Worm (Caenorhabditis elegans) whole organism, mixed stage, embryonic: ENCODE data around the gene Y7A5A.1.

Experiments used
- M03D4.4 ChIP-seq: sonication (generic microtip); optimal IDR thresholded peaks from 2 replicates; lab custom pipeline; 2017; ENCODE audit warnings: mild to moderate bottlenecking, missing genetic modification characterization, missing compliant biosample characterization
- bed-3 ChIP-seq: fragments of 200-800 bp; sonication (Bioruptor generic); optimal IDR thresholded peaks from 3 replicates; lab custom pipeline; 2018; ENCODE audit warnings: mild to moderate bottlenecking, missing genetic modification characterization, moderate library complexity, missing compliant biosample characterization
- ceh-39 ChIP-seq: fragments of 150-350 bp; optimal IDR thresholded peaks from 2 replicates; lab custom pipeline; 2014; ENCODE audit warnings: missing biosample characterization, missing genetic modification characterization
- ceh-43 ChIP-seq: fragments of 200-800 bp; sonication (Bioruptor generic); optimal IDR thresholded peaks from 2 replicates; lab custom pipeline; 2018; ENCODE audit warnings: mild to moderate bottlenecking, missing genetic modification characterization, moderate library complexity, missing compliant biosample characterization
- ceh-83 ChIP-seq: fragments of 200-800 bp; sonication (Bioruptor generic); optimal IDR thresholded peaks from 2 replicates; lab custom pipeline; 2018; ENCODE audit warnings: mild to moderate bottlenecking, missing genetic modification characterization, missing compliant biosample characterization
- ces-1 ChIP-seq: fragments of 150-350 bp; optimal IDR thresholded peaks from 2 replicates; lab custom pipeline; 2014; ENCODE audit warnings: missing biosample characterization, missing genetic modification reagents, missing genetic modification characterization
- cnd-1 ChIP-seq: fragments of 200-800 bp; sonication (Bioruptor generic); optimal IDR thresholded peaks from 2 replicates; lab custom pipeline; 2018; ENCODE audit warnings: mild to moderate bottlenecking, missing genetic modification characterization, missing compliant biosample characterization
- drap-1 ChIP-seq: fragments of 200-800 bp; sonication (Bioruptor generic); optimal IDR thresholded peaks from 3 replicates; lab custom pipeline; 2018; ENCODE audit warnings: mild to moderate bottlenecking, missing genetic modification characterization, missing compliant biosample characterization
- elt-1 ChIP-seq: sonication (generic microtip); optimal IDR thresholded peaks from 2 replicates; lab custom pipeline; 2017; ENCODE audit warnings: missing genetic modification characterization, mild to moderate bottlenecking, missing compliant biosample characterization, antibody characterized with exemption, moderate library complexity, borderline replicate concordance; ENCODE audit not compliant: insufficient read depth
- elt-3 ChIP-seq: fragments of 150-350 bp; optimal IDR thresholded peaks from 2 replicates; lab custom pipeline; 2014; ENCODE audit warnings: missing biosample characterization, missing genetic modification characterization
- flh-1 ChIP-seq: fragments of 200-800 bp; sonication (Bioruptor generic); optimal IDR thresholded peaks from 2 replicates; lab custom pipeline; 2018; ENCODE audit warnings: mild to moderate bottlenecking, missing genetic modification characterization, moderate library complexity, missing compliant biosample characterization
- ham-2 ChIP-seq: fragments of 200-800 bp; sonication (Bioruptor generic); optimal IDR thresholded peaks from 2 replicates; lab custom pipeline; 2018; ENCODE audit warnings: mild to moderate bottlenecking, missing genetic modification characterization, missing compliant biosample characterization
- hlh-1 ChIP-seq: fragments of 150-350 bp; optimal IDR thresholded peaks from 2 replicates; lab custom pipeline; 2014; ENCODE audit warnings: missing biosample characterization, missing genetic modification reagents, missing genetic modification characterization
- lin-13 ChIP-seq: fragments of 150-350 bp; optimal IDR thresholded peaks from 2 replicates; lab custom pipeline; 2014; ENCODE audit warnings: missing biosample characterization, missing genetic modification characterization
- lsy-2 ChIP-seq: fragments of 150-350 bp; optimal IDR thresholded peaks from 2 replicates; lab custom pipeline; 2014; ENCODE audit warnings: missing biosample characterization, missing genetic modification characterization
- mab-5 ChIP-seq: fragments of 150-350 bp; optimal IDR thresholded peaks from 2 replicates; lab custom pipeline; 2014; ENCODE audit warnings: missing biosample characterization, missing genetic modification characterization
- mep-1 ChIP-seq: fragments of 150-350 bp; optimal IDR thresholded peaks from 2 replicates; lab custom pipeline; 2017; ENCODE audit warnings: missing biosample characterization, missing genetic modification reagents, missing genetic modification characterization, inconsistent platforms
- mls-2 ChIP-seq: sonication (generic microtip); optimal IDR thresholded peaks from 2 replicates; lab custom pipeline; 2016; ENCODE audit warnings: mild to moderate bottlenecking, missing genetic modification characterization, moderate library complexity, missing compliant biosample characterization
- nhr-12 ChIP-seq: fragments of 150-350 bp; optimal IDR thresholded peaks from 2 replicates; lab custom pipeline; 2014; ENCODE audit warnings: missing biosample characterization, missing genetic modification characterization
- nhr-2 ChIP-seq: fragments of 150-350 bp; optimal IDR thresholded peaks from 2 replicates; lab custom pipeline; 2014; ENCODE audit warnings: missing biosample characterization, missing genetic modification characterization
- nhr-237 ChIP-seq: fragments of 150-350 bp; optimal IDR thresholded peaks from 2 replicates; lab custom pipeline; 2014; ENCODE audit warnings: missing biosample characterization, missing genetic modification characterization
- nhr-28 ChIP-seq: fragments of 150-350 bp; optimal IDR thresholded peaks from 2 replicates; lab custom pipeline; 2014; ENCODE audit warnings: missing biosample characterization, missing genetic modification characterization
- nhr-76 ChIP-seq: sonication (generic microtip); optimal IDR thresholded peaks from 2 replicates; lab custom pipeline; 2017; ENCODE audit warnings: missing biosample characterization, missing genetic modification characterization
- pha-4 ChIP-seq: fragments of 150-350 bp; optimal IDR thresholded peaks from 2 replicates; lab custom pipeline; 2018; ENCODE audit warnings: missing biosample characterization, missing genetic modification reagents, missing genetic modification characterization
- sem-2 ChIP-seq: fragments of 200-800 bp; sonication (Bioruptor generic); optimal IDR thresholded peaks from 2 replicates; lab custom pipeline; 2018; ENCODE audit warnings: mild to moderate bottlenecking, missing genetic modification characterization, missing compliant biosample characterization
- snpc-4 ChIP-seq: fragments of 150-350 bp; optimal IDR thresholded peaks from 2 replicates; lab custom pipeline; 2014; ENCODE audit warnings: missing biosample characterization, missing genetic modification characterization
- sptf-1 ChIP-seq: sonication (generic microtip); optimal IDR thresholded peaks from 2 replicates; lab custom pipeline; 2017; ENCODE audit warnings: mild to moderate bottlenecking, missing genetic modification characterization, moderate library complexity, missing compliant biosample characterization
- tbx-8 ChIP-seq: fragments of 200-800 bp; sonication (Bioruptor generic); optimal IDR thresholded peaks from 2 replicates; lab custom pipeline; 2018; ENCODE audit warnings: mild to moderate bottlenecking, missing genetic modification characterization, moderate library complexity, missing compliant biosample characterization
- unc-39 ChIP-seq: fragments of 150-350 bp; optimal IDR thresholded peaks from 2 replicates; lab custom pipeline; 2014; ENCODE audit warnings: missing biosample characterization, missing genetic modification characterization
- unc-62 ChIP-seq: fragments of 150-350 bp; optimal IDR thresholded peaks from 2 replicates; lab custom pipeline; 2014; ENCODE audit warnings: missing biosample characterization, missing genetic modification reagents, missing genetic modification characterization
- zip-8 ChIP-seq: fragments of 150-350 bp; optimal IDR thresholded peaks from 2 replicates; lab custom pipeline; 2014; ENCODE audit warnings: missing biosample characterization, missing genetic modification characterization

Gene Y7A5A.1

DNA sequence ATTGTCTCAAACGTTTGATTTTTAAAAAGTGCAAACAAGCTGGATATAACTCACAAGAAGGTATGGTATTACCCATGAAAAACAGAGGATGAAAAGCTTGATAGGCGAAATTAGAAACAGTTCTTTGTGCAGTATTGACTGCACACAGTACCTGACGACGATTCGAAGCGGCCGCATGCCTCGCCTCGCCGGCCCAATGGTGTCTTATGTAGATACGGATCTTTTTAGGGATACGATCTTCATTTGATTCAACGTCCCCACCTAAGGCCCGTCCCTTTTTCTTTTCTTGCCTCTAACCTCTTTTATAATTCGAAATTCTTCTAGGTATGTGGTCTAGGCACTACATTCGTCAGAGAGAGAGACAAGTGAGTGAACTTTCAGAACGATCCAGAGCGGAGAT is 5.1 kb downstream of the Y7A5A.1 start, which contains the start of gene bus-17:
Gene bus-17 (minus strand): TSS at position 208 of the 400 bp plus-strand sequence.
- peak; percentile 73 for TF ChIP-seq elt-1
- TF ChIP-seq ceh-83: no peak
- no peak for TF ChIP-seq ham-2 (GFP tag; lab: Kevin White, UChicago)
- TF ChIP-seq, all 35 proteins: peak for 1

DNA sequence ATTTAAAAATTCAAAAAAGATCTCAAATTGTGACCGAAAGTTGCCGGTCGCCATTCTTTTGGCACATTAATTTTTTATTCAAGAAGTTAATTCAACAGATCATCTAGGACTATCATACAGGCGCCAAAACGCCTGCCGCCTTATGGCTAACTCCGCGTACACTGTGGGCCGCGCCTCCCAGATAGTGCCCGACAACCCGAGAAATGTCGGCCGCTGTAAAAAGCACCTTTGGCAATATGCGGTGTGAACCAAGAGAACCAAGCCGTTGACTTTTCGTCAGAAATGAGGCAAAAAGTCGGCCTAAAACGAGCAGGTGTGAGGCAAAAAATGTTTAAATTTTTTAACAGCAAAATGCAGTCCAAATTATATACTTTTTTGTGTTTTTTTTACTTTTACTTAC is 12.1 kb downstream of the Y7A5A.1 start:
- TF ChIP-seq elt-3 (tag; lab: Kevin White, UChicago): no peak
- TF ChIP-seq ceh-39 (tag; lab: Kevin White, UChicago): no peak
- TF ChIP-seq hlh-1 (tag; lab: Kevin White, UChicago): no peak
- TF ChIP-seq M03D4.4 (tag; lab: Kevin White, UChicago): no peak
- TF ChIP-seq nhr-76 (tag; lab: Kevin White, UChicago): no peak
- TF ChIP-seq sptf-1 (tag; lab: Kevin White, UChicago): no peak
- TF ChIP-seq zip-8 (tag; lab: Kevin White, UChicago): no peak
- no peak for TF ChIP-seq pha-4 (tag; lab: Kevin White, UChicago)
- no peak for TF ChIP-seq nhr-237 (tag; lab: Kevin White, UChicago)
- no peak for TF ChIP-seq flh-1
- TF ChIP-seq sem-2 (GFP tag; lab: Kevin White, UChicago): no peak
- no peak for TF ChIP-seq ceh-43 (GFP tag; lab: Kevin White, UChicago)
- TF ChIP-seq mls-2: no peak
- no peak for TF ChIP-seq cnd-1
- TF ChIP-seq elt-1: no peak

DNA sequence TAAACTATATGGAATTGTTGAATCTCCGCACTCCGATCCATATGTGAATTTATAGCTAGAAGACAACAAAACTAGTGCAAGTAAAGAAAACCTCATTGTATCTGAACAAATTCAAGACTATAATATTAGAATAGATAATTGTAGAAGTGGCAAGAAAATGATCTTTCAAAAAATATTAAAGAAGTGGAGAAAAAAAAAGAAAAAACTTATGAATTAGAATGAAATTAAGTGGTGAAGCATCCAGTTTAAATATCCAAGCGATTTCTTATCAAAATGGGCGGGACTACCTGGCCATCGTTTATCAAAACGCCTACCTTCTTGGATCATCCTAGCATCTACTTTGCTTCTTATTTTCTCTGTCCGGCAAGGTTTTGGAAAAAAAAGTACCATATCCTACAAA is 14.1 kb downstream of the Y7A5A.1 start, which contains the start of gene wrt-4:
Gene wrt-4 (minus strand): TSS at position 101 of the 400 bp plus-strand sequence.
- no peak for TF ChIP-seq cnd-1
- no peak for TF ChIP-seq nhr-28 (tag; lab: Kevin White, UChicago)
- TF ChIP-seq unc-62 (GFP tag; lab: Kevin White, UChicago): no peak
- no peak for TF ChIP-seq nhr-237 (tag; lab: Kevin White, UChicago)
- TF ChIP-seq nhr-12 (tag; lab: Kevin White, UChicago): no peak
- no peak for TF ChIP-seq ces-1
- TF ChIP-seq elt-1: no peak
- TF ChIP-seq sem-2 (GFP tag; lab: Kevin White, UChicago): no peak
- TF ChIP-seq hlh-1 (tag; lab: Kevin White, UChicago): no peak
- TF ChIP-seq mls-2: no peak
- TF ChIP-seq mab-5 (tag; lab: Kevin White, UChicago): no peak
- TF ChIP-seq mep-1 (tag; lab: Kevin White, UChicago): no peak
- TF ChIP-seq ceh-83: no peak
- no peak for TF ChIP-seq lsy-2 (tag; lab: Kevin White, UChicago)
- TF ChIP-seq snpc-4 (tag; lab: Kevin White, UChicago): no peak
- no peak for TF ChIP-seq sptf-1 (tag; lab: Kevin White, UChicago)
- no peak for TF ChIP-seq ceh-39 (tag; lab: Kevin White, UChicago)
- TF ChIP-seq flh-1: no peak

DNA sequence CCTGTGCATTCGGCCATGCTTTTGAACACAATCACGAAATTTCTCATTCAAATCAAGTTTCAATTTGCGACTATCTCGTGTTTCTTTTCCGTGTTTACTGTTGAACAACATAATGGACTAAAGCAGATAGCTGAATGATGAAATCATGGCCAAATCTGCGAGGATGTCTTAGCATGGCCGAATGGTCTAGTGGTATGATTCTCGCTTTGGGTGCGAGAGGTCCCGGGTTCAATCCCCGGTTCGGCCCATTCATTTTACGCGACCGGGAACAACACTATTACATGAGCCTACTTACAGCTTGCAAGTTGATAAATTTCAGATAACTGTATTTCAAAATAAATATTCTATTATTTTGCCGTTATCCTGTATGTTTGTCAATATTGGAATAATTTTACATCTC is 20.0 kb downstream of the Y7A5A.1 start:
- TF ChIP-seq lin-13 (tag; lab: Kevin White, UChicago) (no peak), sem-2 (GFP tag; lab: Kevin White, UChicago) (no peak), elt-1 (no peak), nhr-2 (tag; lab: Kevin White, UChicago) (no peak), bed-3 (GFP tag; lab: Kevin White, UChicago) (no peak), mls-2 (no peak)

DNA sequence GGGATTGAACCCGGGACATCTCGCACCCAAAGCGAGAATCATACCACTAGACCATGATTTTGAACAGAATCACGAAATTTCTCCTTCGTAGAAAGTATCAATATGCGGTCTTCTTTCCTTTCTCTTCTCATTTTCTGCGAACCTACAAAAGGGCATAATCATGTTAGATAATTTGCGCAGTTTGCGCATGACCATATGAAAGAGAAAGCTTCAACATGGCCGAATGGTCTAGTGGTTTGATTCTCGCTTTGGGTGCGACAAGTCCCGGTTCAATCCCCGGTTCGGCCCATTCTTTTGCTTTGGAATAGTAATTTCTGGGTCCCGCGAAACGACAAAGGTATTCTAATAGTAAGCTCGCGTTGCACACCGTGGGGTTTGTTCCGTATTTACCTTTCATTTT is 23.5 kb downstream of the Y7A5A.1 start:
- TF ChIP-seq drap-1 (GFP tag; lab: Kevin White, UChicago): peak; percentile 18
- TF ChIP-seq elt-3 (tag; lab: Kevin White, UChicago): no peak

DNA sequence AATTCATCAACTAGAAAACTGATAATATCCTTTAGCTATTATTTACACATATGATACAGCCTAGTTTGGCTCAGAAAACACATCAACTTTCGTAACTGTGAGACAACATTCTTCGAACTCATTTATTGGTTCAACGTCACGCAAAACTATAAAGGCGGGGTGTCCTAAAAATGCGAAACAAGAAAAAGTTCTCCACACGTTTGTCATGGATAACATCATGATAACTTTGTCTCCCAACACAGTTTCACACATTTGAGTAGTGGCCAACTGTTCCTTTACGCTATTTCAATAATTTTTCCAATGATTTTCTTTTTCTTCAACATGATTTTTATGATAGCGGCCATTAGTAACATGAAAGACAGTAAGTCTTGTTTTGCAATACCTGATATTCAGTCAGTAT is 24.6 kb downstream of the Y7A5A.1 start, which contains the start of gene srxa-9:
Gene srxa-9 (plus strand): TSS at position 301 of the 400 bp plus-strand sequence.
- no peak for TF ChIP-seq tbx-8
- TF ChIP-seq M03D4.4 (tag; lab: Kevin White, UChicago): no peak
- no peak for TF ChIP-seq unc-39 (tag; lab: Kevin White, UChicago)
- TF ChIP-seq zip-8 (tag; lab: Kevin White, UChicago): no peak
- TF ChIP-seq mab-5 (tag; lab: Kevin White, UChicago): no peak
- TF ChIP-seq ham-2 (GFP tag; lab: Kevin White, UChicago): no peak
- TF ChIP-seq mep-1 (tag; lab: Kevin White, UChicago): no peak
- no peak for TF ChIP-seq nhr-237 (tag; lab: Kevin White, UChicago)
- TF ChIP-seq bed-3 (GFP tag; lab: Kevin White, UChicago): no peak
- TF ChIP-seq elt-3 (tag; lab: Kevin White, UChicago): no peak
- TF ChIP-seq mls-2: no peak
- no peak for TF ChIP-seq hlh-1 (tag; lab: Kevin White, UChicago)
- no peak for TF ChIP-seq lsy-2 (tag; lab: Kevin White, UChicago)
- no peak for TF ChIP-seq elt-1
